Worm (Caenorhabditis elegans): ENCODE results near the gene ZC449.7.

Gene ZC449.7

ce11 chrX:4972039-4972581, 41.8 kb upstream of the ZC449.7 start:
- TF ChIP-seq sptf-1 (tag; optimal IDR thresholded peaks at IDR 0.05) (peak; percentile 43), bed-3 (GFP tag; optimal IDR thresholded peaks at IDR 0.05) (no peak), elt-1 (tag; optimal IDR thresholded peaks at IDR 0.05; ENCODE audit: borderline replicate concordance, insufficient read depth) (peak; percentile 12), lin-32 (GFP tag; optimal IDR thresholded peaks at IDR 0.05) (peak; percentile 88), cnd-1 (tag; optimal IDR thresholded peaks at IDR 0.05) (peak; percentile 73), hlh-1 (tag; optimal IDR thresholded peaks at IDR 0.05) (peak; percentile 96), lsy-2 (tag; optimal IDR thresholded peaks at IDR 0.05) (no peak), tbx-8 (GFP tag; optimal IDR thresholded peaks at IDR 0.05) (peak; percentile 27), unc-62 (GFP tag; optimal IDR thresholded peaks at IDR 0.05) (peak; percentile 25), nhr-2 (tag; optimal IDR thresholded peaks at IDR 0.05) (no peak), mab-5 (tag; optimal IDR thresholded peaks at IDR 0.05) (no peak), ham-2 (GFP tag; optimal IDR thresholded peaks at IDR 0.05) (peak; percentile 5), lin-13 (tag; optimal IDR thresholded peaks at IDR 0.05) (peak; percentile 55)

- TF ChIP-seq pha-4 (tag; optimal IDR thresholded peaks at IDR 0.05) = no peak
- no peak for TF ChIP-seq bed-3 (GFP tag; optimal IDR thresholded peaks at IDR 0.05)
- TF ChIP-seq ceh-83 (GFP tag; optimal IDR thresholded peaks at IDR 0.05) = no peak
- TF ChIP-seq nhr-237 (tag; optimal IDR thresholded peaks at IDR 0.05) = no peak
- no peak for TF ChIP-seq hlh-1 (tag; optimal IDR thresholded peaks at IDR 0.05)
- no peak for TF ChIP-seq zip-8 (tag; optimal IDR thresholded peaks at IDR 0.05)
- TF ChIP-seq ceh-43 (GFP tag; optimal IDR thresholded peaks at IDR 0.05) = no peak
Measured at ce11 chrX:4974486-4974885, 39.4 kb upstream of the ZC449.7 start.

ce11 chrX:4976530-4976929, 37.3 kb upstream of the ZC449.7 start, which contains the start of gene lfi-1:
Gene lfi-1 (plus strand): TSS chrX:4976830.
- no peak for TF ChIP-seq ham-2 (GFP tag; optimal IDR thresholded peaks at IDR 0.05)
- no peak for TF ChIP-seq sem-2 (GFP tag; optimal IDR thresholded peaks at IDR 0.05)
- no peak for TF ChIP-seq elt-1 (tag; optimal IDR thresholded peaks at IDR 0.05; ENCODE audit: borderline replicate concordance, insufficient read depth)
- no peak for TF ChIP-seq cnd-1 (tag; optimal IDR thresholded peaks at IDR 0.05)
- no peak for TF ChIP-seq M03D4.4 (tag; optimal IDR thresholded peaks at IDR 0.05)
- TF ChIP-seq mls-2 (tag; optimal IDR thresholded peaks at IDR 0.05) = no peak
- no peak for TF ChIP-seq snpc-4 (tag; optimal IDR thresholded peaks at IDR 0.05)
- TF ChIP-seq unc-120 (tag; optimal IDR thresholded peaks at IDR 0.05; ENCODE audit: poor library complexity, severe bottlenecking) = no peak
- TF ChIP-seq sptf-1 (tag; optimal IDR thresholded peaks at IDR 0.05) = no peak
- TF ChIP-seq lsy-2 (tag; optimal IDR thresholded peaks at IDR 0.05) = no peak
- no peak for TF ChIP-seq bed-3 (GFP tag; optimal IDR thresholded peaks at IDR 0.05)
- no peak for TF ChIP-seq ceh-43 (GFP tag; optimal IDR thresholded peaks at IDR 0.05)

ce11 chrX:4978103-4978502, 35.8 kb upstream of the ZC449.7 start:
- TF ChIP-seq cnd-1 (tag; optimal IDR thresholded peaks at IDR 0.05) = peak; percentile 22
- TF ChIP-seq flh-1 (GFP tag; optimal IDR thresholded peaks at IDR 0.05) = no peak
- peak; percentile 64 for TF ChIP-seq ces-1 (GFP tag; optimal IDR thresholded peaks at IDR 0.05)
- peak; percentile 21 for TF ChIP-seq M03D4.4 (tag; optimal IDR thresholded peaks at IDR 0.05)

- TF ChIP-seq pha-4 (tag; optimal IDR thresholded peaks at IDR 0.05) (no peak), lsy-2 (tag; optimal IDR thresholded peaks at IDR 0.05) (no peak), ceh-39 (tag; optimal IDR thresholded peaks at IDR 0.05) (no peak), nhr-28 (tag; optimal IDR thresholded peaks at IDR 0.05) (no peak), bed-3 (GFP tag; optimal IDR thresholded peaks at IDR 0.05) (no peak), lin-32 (GFP tag; optimal IDR thresholded peaks at IDR 0.05) (no peak), cnd-1 (tag; optimal IDR thresholded peaks at IDR 0.05) (no peak), nhr-12 (tag; optimal IDR thresholded peaks at IDR 0.05) (no peak), flh-1 (GFP tag; optimal IDR thresholded peaks at IDR 0.05) (no peak), nhr-76 (tag; optimal IDR thresholded peaks at IDR 0.05) (no peak), M03D4.4 (tag; optimal IDR thresholded peaks at IDR 0.05) (no peak), sem-2 (GFP tag; optimal IDR thresholded peaks at IDR 0.05) (no peak), mep-1 (tag; optimal IDR thresholded peaks at IDR 0.05) (no peak), lin-13 (tag; optimal IDR thresholded peaks at IDR 0.05) (no peak), sptf-1 (tag; optimal IDR thresholded peaks at IDR 0.05) (no peak)
Measured at ce11 chrX:4979060-4979459, 34.8 kb upstream of the ZC449.7 start.
